Worm (Caenorhabditis elegans) whole organism, L3 larva: ENCODE data around the gene snf-10.
A peak's percentile ranks its signal among the peaks of the same experiment; 100 is the strongest.

Experiments
- R02D3.7 ChIP-seq: fragments of 150-350 bp; optimal IDR thresholded peaks from 2 replicates; lab custom pipeline; 2014; ENCODE audit warnings: missing biosample characterization, missing genetic modification characterization
- ZK546.5 ChIP-seq: sonication (generic microtip); optimal IDR thresholded peaks from 2 replicates; lab custom pipeline; 2017; ENCODE audit warnings: missing biosample characterization, missing genetic modification characterization
- aly-2 ChIP-seq: fragments of 150-350 bp; optimal IDR thresholded peaks from 2 replicates; lab custom pipeline; 2014; ENCODE audit warnings: missing biosample characterization, missing genetic modification characterization
- ceh-28 ChIP-seq: fragments of 150-350 bp; optimal IDR thresholded peaks from 2 replicates; lab custom pipeline; 2014; ENCODE audit warnings: missing biosample characterization, missing genetic modification reagents, missing genetic modification characterization
- ceh-82 ChIP-seq: fragments of 150-350 bp; optimal IDR thresholded peaks from 2 replicates; lab custom pipeline; 2014; ENCODE audit warnings: missing biosample characterization, missing genetic modification characterization
- ceh-9 ChIP-seq: sonication (generic microtip); optimal IDR thresholded peaks from 2 replicates; lab custom pipeline; 2018; ENCODE audit warnings: missing biosample characterization, missing genetic modification characterization
- daf-12 ChIP-seq: fragments of 150-350 bp; optimal IDR thresholded peaks from 2 replicates; lab custom pipeline; 2014; ENCODE audit warnings: missing biosample characterization, missing genetic modification reagents, missing genetic modification characterization
- egl-27 ChIP-seq: sonication (generic microtip); optimal IDR thresholded peaks from 4 replicates; lab custom pipeline; 2017; ENCODE audit warnings: missing biosample characterization, missing genetic modification reagents, missing genetic modification characterization
- egl-5 ChIP-seq: fragments of 150-350 bp; optimal IDR thresholded peaks from 2 replicates; lab custom pipeline; 2017; ENCODE audit warnings: missing biosample characterization, missing genetic modification reagents, missing genetic modification characterization, inconsistent platforms
- elt-1 ChIP-seq: fragments of 150-350 bp; optimal IDR thresholded peaks from 2 replicates; lab custom pipeline; 2014; ENCODE audit warnings: missing biosample characterization, missing genetic modification characterization
- elt-2 ChIP-seq: sonication (generic microtip); optimal IDR thresholded peaks from 2 replicates; lab custom pipeline; 2016; ENCODE audit warnings: missing genetic modification reagents, mild to moderate bottlenecking, missing genetic modification characterization, missing compliant biosample characterization
- fkh-10 ChIP-seq: sonication (generic microtip); optimal IDR thresholded peaks from 2 replicates; lab custom pipeline; 2017; ENCODE audit warnings: missing biosample characterization, missing genetic modification reagents, missing genetic modification characterization
- fkh-2 ChIP-seq: fragments of 150-350 bp; optimal IDR thresholded peaks from 2 replicates; lab custom pipeline; 2014; ENCODE audit warnings: missing biosample characterization, missing genetic modification reagents, missing genetic modification characterization
- hmg-11 ChIP-seq: sonication (generic microtip); optimal IDR thresholded peaks from 2 replicates; lab custom pipeline; 2016; ENCODE audit warnings: missing genetic modification characterization, missing compliant biosample characterization
- jun-1 ChIP-seq: fragments of 150-350 bp; optimal IDR thresholded peaks from 2 replicates; lab custom pipeline; 2014; ENCODE audit warnings: missing biosample characterization, missing genetic modification reagents, missing genetic modification characterization
- lin-15B ChIP-seq: fragments of 150-350 bp; optimal IDR thresholded peaks from 2 replicates; lab custom pipeline; 2014; ENCODE audit warnings: missing biosample characterization, missing genetic modification characterization
- nhr-11 ChIP-seq: fragments of 150-350 bp; optimal IDR thresholded peaks from 2 replicates; lab custom pipeline; 2014; ENCODE audit warnings: missing biosample characterization, missing genetic modification characterization
- nhr-12 ChIP-seq: fragments of 150-350 bp; optimal IDR thresholded peaks from 2 replicates; lab custom pipeline; 2014; ENCODE audit warnings: missing biosample characterization, missing genetic modification characterization
- nhr-237 ChIP-seq: fragments of 150-350 bp; optimal IDR thresholded peaks from 2 replicates; lab custom pipeline; 2014; ENCODE audit warnings: missing biosample characterization, missing genetic modification characterization
- nhr-25 ChIP-seq: sonication (generic microtip); optimal IDR thresholded peaks from 2 replicates; lab custom pipeline; 2017; ENCODE audit warnings: missing biosample characterization, missing genetic modification characterization
- nhr-28 ChIP-seq: fragments of 150-350 bp; optimal IDR thresholded peaks from 2 replicates; lab custom pipeline; 2014; ENCODE audit warnings: missing biosample characterization, missing genetic modification characterization
- nhr-43 ChIP-seq: sonication (generic microtip); optimal IDR thresholded peaks from 2 replicates; lab custom pipeline; 2016; ENCODE audit warnings: mild to moderate bottlenecking, missing genetic modification characterization, missing compliant biosample characterization; ENCODE audit not compliant: poor library complexity, severe bottlenecking
- nhr-67 ChIP-seq: fragments of 150-350 bp; optimal IDR thresholded peaks from 2 replicates; lab custom pipeline; 2014; ENCODE audit warnings: missing biosample characterization, missing genetic modification characterization
- nhr-76 ChIP-seq: fragments of 150-350 bp; sonication (generic microtip); optimal IDR thresholded peaks from 5 replicates; lab custom pipeline; 2014; ENCODE audit warnings: missing biosample characterization, missing genetic modification characterization
- nhr-77 ChIP-seq: fragments of 150-350 bp; optimal IDR thresholded peaks from 2 replicates; lab custom pipeline; 2014; ENCODE audit warnings: missing biosample characterization, missing genetic modification characterization
- pha-4 ChIP-seq: fragments of 150-350 bp; optimal IDR thresholded peaks from 2 replicates; lab custom pipeline; 2014; ENCODE audit warnings: missing biosample characterization, missing genetic modification reagents, missing genetic modification characterization
- pqm-1 ChIP-seq: fragments of 150-350 bp; optimal IDR thresholded peaks from 2 replicates; lab custom pipeline; 2017; ENCODE audit warnings: missing biosample characterization, missing genetic modification characterization, inconsistent platforms
- sea-2 ChIP-seq: fragments of 150-350 bp; sonication (generic microtip); optimal IDR thresholded peaks from 4 replicates; lab custom pipeline; 2014; ENCODE audit warnings: missing biosample characterization, missing genetic modification reagents, missing genetic modification characterization
- skn-1 ChIP-seq: fragments of 150-350 bp; optimal IDR thresholded peaks from 2 replicates; lab custom pipeline; 2014; ENCODE audit warnings: missing biosample characterization, missing genetic modification characterization
- tbx-2 ChIP-seq: sonication (generic microtip); optimal IDR thresholded peaks from 2 replicates; lab custom pipeline; 2016; ENCODE audit warnings: mild to moderate bottlenecking, missing genetic modification characterization, missing compliant biosample characterization
- unc-39 ChIP-seq: sonication (generic microtip); optimal IDR thresholded peaks from 4 replicates; lab custom pipeline; 2017; ENCODE audit warnings: missing biosample characterization, missing genetic modification characterization

Gene snf-10

DNA sequence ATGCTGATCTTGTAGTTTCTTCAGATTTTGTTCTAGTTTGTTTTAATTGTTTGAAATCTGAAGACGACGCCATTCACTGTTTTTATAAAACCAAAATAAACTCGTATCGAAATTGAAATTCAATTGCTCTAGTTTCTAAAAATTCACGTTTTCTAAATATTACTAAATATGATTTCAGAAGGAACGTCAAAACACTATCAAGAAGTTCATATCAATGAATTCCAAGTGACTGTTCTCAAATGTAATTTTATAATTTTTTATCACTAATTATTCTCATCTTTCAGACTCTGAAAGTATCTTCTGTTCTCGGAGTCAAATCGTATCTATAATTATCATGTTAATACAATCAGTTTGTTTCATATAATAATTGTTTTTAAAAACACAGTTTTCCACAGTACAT is at the start of gene snf-10:
TSS of gene snf-10 (minus strand) at position 101 of the 400 bp plus-strand sequence.
- TF ChIP-seq tbx-2 (tag; lab: Kevin White, UChicago): no peak
- no peak for TF ChIP-seq nhr-43 (tag; lab: Kevin White, UChicago)
- TF ChIP-seq nhr-237: no peak
- TF ChIP-seq nhr-67 (tag; lab: Kevin White, UChicago): no peak
- no peak for TF ChIP-seq nhr-77 (tag; lab: Kevin White, UChicago)
- TF ChIP-seq elt-1 (tag; lab: Kevin White, UChicago): no peak
- no peak for TF ChIP-seq daf-12
- no peak for TF ChIP-seq ceh-82
- TF ChIP-seq nhr-11 (tag; lab: Kevin White, UChicago): no peak
- no peak for TF ChIP-seq sea-2 (GFP tag; lab: Kevin White, UChicago)
- TF ChIP-seq fkh-10: no peak
- TF ChIP-seq lin-15B (tag; lab: Kevin White, UChicago): no peak
- TF ChIP-seq aly-2 (tag; lab: Kevin White, UChicago): no peak

DNA sequence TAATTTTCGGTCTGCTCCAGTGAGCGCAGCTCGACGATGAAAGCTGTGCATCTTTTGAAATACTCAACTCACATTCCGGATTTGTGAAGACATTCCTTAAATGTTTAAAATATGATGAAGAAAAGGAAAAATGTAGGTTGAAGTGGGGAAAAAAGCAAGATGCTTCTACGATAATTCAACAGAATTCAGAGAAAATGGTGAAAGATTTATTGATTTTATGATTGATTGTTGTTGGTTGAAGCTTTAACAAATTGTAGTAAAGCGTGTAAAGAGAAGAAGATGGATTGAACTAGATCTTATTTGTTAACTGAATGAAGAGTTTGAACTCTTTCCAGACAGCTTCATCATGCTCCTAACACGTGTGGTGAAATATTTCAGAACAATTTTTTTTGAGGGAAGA is 49.4 kb upstream of the snf-10 start, which contains the start of gene ncx-5:
TSS of gene ncx-5 (minus strand) at position 101 of the 400 bp plus-strand sequence.
- TF ChIP-seq nhr-12 (tag; lab: Kevin White, UChicago) (no peak), pha-4 (tag; lab: Kevin White, UChicago) (no peak), jun-1 (tag; lab: Kevin White, UChicago) (no peak), nhr-28 (tag; lab: Kevin White, UChicago) (no peak), egl-27 (tag; lab: Kevin White, UChicago) (no peak), elt-1 (tag; lab: Kevin White, UChicago) (no peak), nhr-237 (no peak), tbx-2 (tag; lab: Kevin White, UChicago) (no peak), fkh-2 (tag; lab: Kevin White, UChicago) (no peak), daf-12 (no peak), R02D3.7 (tag; lab: Kevin White, UChicago) (no peak), elt-2 (tag; lab: Kevin White, UChicago) (no peak), egl-5 (tag; lab: Kevin White, UChicago) (no peak), ceh-9 (tag; lab: Kevin White, UChicago) (no peak), skn-1 (tag; lab: Kevin White, UChicago) (no peak), fkh-10 (no peak), nhr-76 (tag; lab: Kevin White, UChicago) (no peak), nhr-25 (tag; lab: Kevin White, UChicago) (no peak)
- TF ChIP-seq, all 47 proteins: peak for 0

ce11 chrV:10485389-10485788 is 44.8 kb upstream of the snf-10 start:
- no peak for TF ChIP-seq ZK546.5 (tag; lab: Kevin White, UChicago)
- peak; percentile 59 for TF ChIP-seq pqm-1 (tag; lab: Kevin White, UChicago)
- peak; percentile 73 for TF ChIP-seq elt-2 (tag; lab: Kevin White, UChicago)

DNA sequence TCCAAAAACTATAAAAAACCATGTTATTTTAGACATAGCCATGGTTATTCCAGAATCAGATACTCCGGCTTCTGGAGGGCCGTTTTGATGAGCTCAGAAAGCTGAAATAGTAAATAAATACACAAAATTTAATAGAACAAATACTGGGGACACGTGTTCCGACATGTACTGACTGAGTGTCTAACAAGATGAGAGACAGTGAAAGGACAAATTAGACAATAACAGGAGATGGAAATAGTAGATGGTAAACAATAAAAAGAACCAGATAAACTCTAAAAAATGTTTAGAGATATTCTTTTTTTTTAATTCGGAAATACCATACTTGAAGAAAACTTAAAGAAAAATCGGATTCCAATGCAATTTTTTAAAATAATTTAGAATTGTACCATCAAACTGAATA is 44.0 kb upstream of the snf-10 start, which contains the start of gene Y32F6B.1:
TSS of gene Y32F6B.1 (minus strand) at position 101 of the 400 bp plus-strand sequence.
- no peak for TF ChIP-seq aly-2 (tag; lab: Kevin White, UChicago)
- TF ChIP-seq hmg-11 (tag; lab: Kevin White, UChicago): no peak
- no peak for TF ChIP-seq skn-1 (tag; lab: Kevin White, UChicago)
- no peak for TF ChIP-seq nhr-43 (tag; lab: Kevin White, UChicago)
- TF ChIP-seq jun-1 (tag; lab: Kevin White, UChicago): no peak
- TF ChIP-seq nhr-12 (tag; lab: Kevin White, UChicago): no peak

DNA sequence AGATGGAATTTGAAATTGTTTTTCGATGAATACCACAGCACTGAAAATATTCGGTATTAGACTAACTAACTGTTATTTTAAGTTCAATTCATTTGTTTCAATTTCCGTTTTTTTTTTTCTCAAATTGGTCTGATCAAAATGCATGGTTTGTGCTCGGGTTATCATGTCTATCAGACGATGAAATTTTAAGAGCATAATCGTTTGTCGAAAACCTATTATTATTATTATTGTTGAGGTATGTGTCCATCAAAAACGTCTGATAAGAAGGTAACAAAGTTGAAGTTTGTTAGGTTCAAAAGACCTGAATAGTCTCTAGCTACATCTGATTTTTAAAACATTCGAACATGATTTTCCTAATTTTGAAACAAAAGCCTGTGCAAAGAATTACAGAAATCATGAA is 43.4 kb upstream of the snf-10 start:
- TF ChIP-seq ceh-28 (tag; lab: Kevin White, UChicago) (no peak), elt-2 (tag; lab: Kevin White, UChicago) (peak; percentile 85), pqm-1 (tag; lab: Kevin White, UChicago) (peak; percentile 16)
- TF ChIP-seq, all 47 proteins: peak for 2

DNA sequence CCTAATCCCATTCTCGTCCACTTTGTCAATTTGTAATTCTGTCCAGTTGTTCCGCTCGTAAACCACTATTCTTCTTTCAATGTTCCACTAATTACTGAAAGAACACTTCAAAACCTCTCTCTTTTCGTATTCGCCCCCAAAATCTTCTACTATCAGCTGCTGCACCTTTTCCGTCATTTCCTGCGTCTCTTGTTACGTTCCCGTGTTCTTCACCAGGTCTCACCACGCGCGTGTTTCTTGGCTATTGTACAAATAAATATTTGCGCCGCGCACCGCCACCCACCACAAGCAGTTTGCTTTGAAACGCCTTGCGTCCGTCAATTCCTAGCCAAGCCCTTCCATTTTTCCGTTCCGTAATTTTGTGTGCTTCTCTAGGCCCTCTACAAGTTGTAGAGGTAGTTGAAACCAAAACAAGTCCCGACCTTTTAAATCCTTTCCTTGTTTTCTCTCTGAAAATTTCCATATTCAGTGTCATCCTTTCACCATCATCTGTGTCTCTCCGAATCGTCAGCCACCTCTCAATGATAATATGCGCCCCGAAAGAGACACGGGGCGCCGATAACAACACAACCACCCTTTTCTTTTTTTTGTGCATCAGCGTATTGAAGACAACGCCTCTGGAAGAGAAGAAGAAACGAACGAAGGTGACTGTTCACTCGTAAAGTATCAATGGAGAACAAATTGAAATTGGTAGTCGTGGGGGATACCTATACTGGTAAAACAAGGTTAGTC is 37.6 kb upstream of the snf-10 start, which contains the start of the genes crp-1 and Y32F6B.9:
TSS of gene crp-1 (plus strand) at position 468 of the 732 bp plus-strand sequence.
TSS of gene Y32F6B.9 (plus strand) at position 603 of the 732 bp plus-strand sequence.
- TF ChIP-seq egl-27 (tag; lab: Kevin White, UChicago): no peak
- peak; percentile 27 for TF ChIP-seq elt-2 (tag; lab: Kevin White, UChicago)
- TF ChIP-seq unc-39 (tag; lab: Kevin White, UChicago): no peak
- TF ChIP-seq pha-4 (tag; lab: Kevin White, UChicago): peak; percentile 7
- peak; percentile 15 for TF ChIP-seq pqm-1 (tag; lab: Kevin White, UChicago)
